Fruit fly (Drosophila melanogaster) whole organism, wandering third instar larva: ENCODE measurements around the gene Gr94a.

ENCODE experiments used
- Abd-B ChIP-seq: fragments of >200 bp; optimal IDR thresholded peaks from 2 replicates; lab custom pipeline; 2017; ENCODE audit warnings: missing biosample characterization, missing genetic modification characterization
- CG32264 ChIP-seq: fragments of 200-800 bp; sonication (Bioruptor generic); optimal IDR thresholded peaks from 2 replicates; lab custom pipeline; 2016; ENCODE audit warnings: missing biosample characterization, missing genetic modification characterization
- CG9705 ChIP-seq: fragments of 200-800 bp; sonication (Bioruptor generic); optimal IDR thresholded peaks from 2 replicates; lab custom pipeline; 2018; ENCODE audit warnings: missing biosample characterization, mild to moderate bottlenecking, missing genetic modification characterization
- CrebA ChIP-seq: fragments of 200-800 bp; sonication (Bioruptor generic); optimal IDR thresholded peaks from 2 replicates; lab custom pipeline; 2016; ENCODE audit warnings: missing biosample characterization, mild to moderate bottlenecking, missing genetic modification characterization, borderline replicate concordance
- Dfd ChIP-seq: fragments of >200 bp; optimal IDR thresholded peaks from 2 replicates; lab custom pipeline; 2017; ENCODE audit warnings: missing biosample characterization, missing genetic modification characterization
- Dif ChIP-seq: fragments of 200-275, 200-300 bp; sonication (Bioruptor generic); optimal IDR thresholded peaks from 2 replicates; lab custom pipeline; 2018; ENCODE audit warnings: missing biosample characterization, missing genetic modification characterization; ENCODE audit not compliant: partially characterized antibody
- GATAd ChIP-seq: sonication (Bioruptor generic); optimal IDR thresholded peaks from 2 replicates; lab custom pipeline; 2016; ENCODE audit warnings: missing biosample characterization, missing genetic modification characterization
- HLH106 ChIP-seq: fragments of 200-800 bp; optimal IDR thresholded peaks from 3 replicates; lab custom pipeline; 2019; ENCODE audit warnings: missing biosample characterization, mild to moderate bottlenecking, missing genetic modification characterization, moderate library complexity
- Hnf4 ChIP-seq: fragments of 200-800 bp; sonication (Bioruptor generic); optimal IDR thresholded peaks from 2 replicates; lab custom pipeline; 2016; ENCODE audit warnings: missing biosample characterization, mild to moderate bottlenecking, missing genetic modification characterization
- Hr78 ChIP-seq: fragments of >200 bp; optimal IDR thresholded peaks from 2 replicates; lab custom pipeline; 2017; ENCODE audit warnings: missing biosample characterization, missing genetic modification characterization
- Jra ChIP-seq: sonication (Bioruptor generic); optimal IDR thresholded peaks from 2 replicates; lab custom pipeline; 2016; ENCODE audit warnings: missing biosample characterization, missing genetic modification characterization
- Mio ChIP-seq: sonication (Bioruptor generic); optimal IDR thresholded peaks from 2 replicates; lab custom pipeline; 2016; ENCODE audit warnings: missing biosample characterization, missing genetic modification characterization
- Myc ChIP-seq: fragments of >200 bp; optimal IDR thresholded peaks from 2 replicates; lab custom pipeline; 2017
- N ChIP-seq: fragments of >200 bp; optimal IDR thresholded peaks from 2 replicates; lab custom pipeline; 2018; ENCODE audit warnings: missing biosample characterization, missing external identifiers, missing genetic modification characterization
- OdsH ChIP-seq: fragments of 200-800 bp; sonication (Bioruptor generic); optimal IDR thresholded peaks from 2 replicates; lab custom pipeline; 2016; ENCODE audit warnings: missing biosample characterization, mild to moderate bottlenecking, missing genetic modification characterization
- Rel ChIP-seq, 2 experiments: fragments of 200-800 bp; sonication (Bioruptor generic) in 1 of 2; optimal IDR thresholded peaks; 2 replicates in 1 of 2; 3 replicates in 1 of 2; lab custom pipeline; 2016 to 2019; ENCODE audit warnings: mild to moderate bottlenecking in 2 of 2, missing biosample characterization in 2 of 2, missing genetic modification characterization in 2 of 2, moderate library complexity in 1 of 2
- Sp1 ChIP-seq: fragments of 200-800 bp; sonication (Bioruptor generic); optimal IDR thresholded peaks from 3 replicates; lab custom pipeline; 2019; ENCODE audit warnings: missing biosample characterization, mild to moderate bottlenecking, missing genetic modification characterization, moderate library complexity
- Vsx2 ChIP-seq: fragments of 200-300, 225-300 bp; sonication (Bioruptor generic); optimal IDR thresholded peaks from 2 replicates; lab custom pipeline; 2018; ENCODE audit warnings: missing biosample characterization, missing genetic modification characterization; ENCODE audit not compliant: partially characterized antibody
- br ChIP-seq: fragments of 200-800 bp; sonication (Bioruptor generic); optimal IDR thresholded peaks from 2 replicates; lab custom pipeline; 2016; ENCODE audit warnings: missing biosample characterization, missing genetic modification characterization
- brk ChIP-seq: fragments of 200-800 bp; sonication (Bioruptor generic); optimal IDR thresholded peaks from 2 replicates; lab custom pipeline; 2016; ENCODE audit warnings: missing biosample characterization, mild to moderate bottlenecking, missing genetic modification characterization
- dl ChIP-seq, 2 experiments: fragments of 175-275, 200-275 bp in 1 of 2; fragments of 200-275 bp in 1 of 2; sonication (Bioruptor generic); optimal IDR thresholded peaks; lab custom pipeline; 2018; ENCODE audit warnings: mild to moderate bottlenecking in 2 of 2, missing biosample characterization in 2 of 2, missing genetic modification characterization in 2 of 2, moderate library complexity in 2 of 2; ENCODE audit not compliant: partially characterized antibody in 2 of 2, insufficient read depth in 1 of 2
- dmrt93B ChIP-seq: fragments of 200-800 bp; sonication (Bioruptor generic); optimal IDR thresholded peaks from 2 replicates; lab custom pipeline; 2018; ENCODE audit warnings: missing biosample characterization, mild to moderate bottlenecking, missing genetic modification characterization
- dsf ChIP-seq: sonication (Bioruptor generic); optimal IDR thresholded peaks from 2 replicates; lab custom pipeline; 2016; ENCODE audit warnings: missing biosample characterization, missing genetic modification characterization, borderline replicate concordance
- ey ChIP-seq: fragments of 200-800 bp; sonication (Bioruptor generic); optimal IDR thresholded peaks from 2 replicates; lab custom pipeline; 2016; ENCODE audit warnings: missing biosample characterization, missing genetic modification characterization
- foxo ChIP-seq, 2 experiments: fragments of 200-800 bp; sonication (Bioruptor generic); optimal IDR thresholded peaks; 2 replicates in 1 of 2; 3 replicates in 1 of 2; lab custom pipeline; 2016 to 2017; ENCODE audit warnings: missing biosample characterization in 2 of 2, missing genetic modification characterization in 2 of 2
- fru ChIP-seq: fragments of 200-800 bp; sonication (Bioruptor generic); optimal IDR thresholded peaks from 3 replicates; lab custom pipeline; 2016; ENCODE audit warnings: missing biosample characterization, mild to moderate bottlenecking, missing genetic modification characterization
- h ChIP-seq: fragments of 200-800 bp; sonication (Bioruptor generic); optimal IDR thresholded peaks from 3 replicates; lab custom pipeline; 2016; ENCODE audit warnings: missing biosample characterization, mild to moderate bottlenecking, missing genetic modification characterization
- jim ChIP-seq: fragments of 175-275, 200-325 bp; sonication (Bioruptor generic); optimal IDR thresholded peaks from 2 replicates; lab custom pipeline; 2016; ENCODE audit warnings: missing biosample characterization, mild to moderate bottlenecking, missing genetic modification characterization
- lola ChIP-seq: fragments of >200 bp; optimal IDR thresholded peaks from 2 replicates; lab custom pipeline; 2017; ENCODE audit warnings: missing biosample characterization, missing genetic modification characterization
- psq ChIP-seq: fragments of 200-800 bp; sonication (Bioruptor generic); optimal IDR thresholded peaks from 3 replicates; lab custom pipeline; 2017; ENCODE audit warnings: missing biosample characterization, mild to moderate bottlenecking, missing genetic modification characterization, moderate library complexity
- rgr ChIP-seq: fragments of 200-800 bp; sonication (Bioruptor generic); optimal IDR thresholded peaks from 3 replicates; lab custom pipeline; 2016; ENCODE audit warnings: missing biosample characterization, mild to moderate bottlenecking, missing genetic modification characterization
- sage ChIP-seq: fragments of 200-800 bp; sonication (Bioruptor generic); optimal IDR thresholded peaks from 2 replicates; lab custom pipeline; 2016; ENCODE audit warnings: missing biosample characterization, mild to moderate bottlenecking, missing genetic modification characterization
- sv ChIP-seq: fragments of 200-800 bp; sonication (Bioruptor generic); optimal IDR thresholded peaks from 3 replicates; lab custom pipeline; 2016; ENCODE audit warnings: missing biosample characterization, missing genetic modification characterization
- tai ChIP-seq: sonication (Bioruptor generic); optimal IDR thresholded peaks from 2 replicates; lab custom pipeline; 2016; ENCODE audit warnings: missing biosample characterization, missing genetic modification characterization
- usp ChIP-seq: fragments of >200 bp; optimal IDR thresholded peaks from 2 replicates; lab custom pipeline; 2017; ENCODE audit warnings: missing biosample characterization, missing genetic modification characterization
- woc ChIP-seq: sonication (Bioruptor generic); optimal IDR thresholded peaks from 2 replicates; lab custom pipeline; 2016; ENCODE audit warnings: missing biosample characterization, mild to moderate bottlenecking, missing genetic modification characterization

Gr94a gene

dm6 chr3R:23056753-23057152 is 5.3 kb downstream of the Gr94a start:
- no peak for TF ChIP-seq N (GFP tag; lab: Kevin White, UChicago)
- TF ChIP-seq Rel (GFP tag; optimal IDR thresholded peaks at IDR 0.05; lab: Kevin White, UChicago), result no peak
- peak; percentile 30 for TF ChIP-seq Rel (tag; optimal IDR thresholded peaks at IDR 0.05; lab: Kevin White, UChicago)
- TF ChIP-seq dsf (GFP tag; lab: Kevin White, UChicago), result no peak

dm6 chr3R:23057390-23057789 is 5.9 kb downstream of the Gr94a start:
- TF ChIP-seq Dif (GFP tag; lab: Kevin White, UChicago), result peak; percentile 17
- TF ChIP-seq HLH106, result no peak

- no peak for TF ChIP-seq psq (GFP tag; lab: Kevin White, UChicago)
- TF ChIP-seq ey (GFP tag; lab: Kevin White, UChicago), result no peak
- no peak for TF ChIP-seq OdsH (GFP tag; lab: Kevin White, UChicago)
- no peak for TF ChIP-seq lola (GFP tag; lab: Kevin White, UChicago)
- TF ChIP-seq GATAd (GFP tag; lab: Kevin White, UChicago), result no peak
- no peak for TF ChIP-seq Jra (GFP tag; lab: Kevin White, UChicago)
- no peak for TF ChIP-seq br (GFP tag; lab: Kevin White, UChicago)
- TF ChIP-seq Hnf4 (GFP tag; lab: Kevin White, UChicago), result no peak
- no peak for TF ChIP-seq Myc (lab: Kevin White, UChicago)
- TF ChIP-seq sv (GFP tag; lab: Kevin White, UChicago), result no peak
- TF ChIP-seq foxo (GFP tag; optimal IDR thresholded peaks at IDR 0.05; lab: Kevin White, UChicago), result no peak
- no peak for TF ChIP-seq Vsx2 (GFP tag; lab: Kevin White, UChicago)
- no peak for TF ChIP-seq HLH106
- TF ChIP-seq Mio (GFP tag; lab: Kevin White, UChicago), result no peak
- TF ChIP-seq Abd-B, result no peak
Observed at dm6 chr3R:23058858-23059257, 7.4 kb downstream of the Gr94a start, which contains the start of gene Ctns. Gene Ctns, minus strand, starts transcription at chr3R:23058958.

dm6 chr3R:23060166-23060565 is 8.7 kb downstream of the Gr94a start:
- no peak for TF ChIP-seq foxo (GFP tag; optimal IDR thresholded peaks at IDR 0.05; lab: Kevin White, UChicago)
- TF ChIP-seq Dfd, result no peak
- TF ChIP-seq CG32264 (GFP tag; lab: Kevin White, UChicago), result no peak
- no peak for TF ChIP-seq dsf (GFP tag; lab: Kevin White, UChicago)
- TF ChIP-seq Myc (lab: Kevin White, UChicago), result no peak
- TF ChIP-seq h (GFP tag; lab: Kevin White, UChicago), result no peak
- no peak for TF ChIP-seq woc
- no peak for TF ChIP-seq usp (GFP tag; lab: Kevin White, UChicago)
- TF ChIP-seq Jra (GFP tag; lab: Kevin White, UChicago), result no peak
- no peak for TF ChIP-seq Hnf4 (GFP tag; lab: Kevin White, UChicago)

dm6 chr3R:23061209-23061608 is 9.7 kb downstream of the Gr94a start, which contains the start of the genes sav and Ublcp1:
Gene sav, minus strand, starts transcription at chr3R:23061304.
Gene Ublcp1, plus strand, starts transcription at chr3R:23061493.
- TF ChIP-seq sv (GFP tag; lab: Kevin White, UChicago) (no peak), fru (GFP tag; lab: Kevin White, UChicago) (no peak), N (GFP tag; lab: Kevin White, UChicago) (no peak), Sp1 (GFP tag; lab: Kevin White, UChicago) (no peak), sage (peak; percentile 10), Dfd (no peak), woc (no peak), rgr (GFP tag; lab: Kevin White, UChicago) (peak; percentile 35), foxo (GFP tag; optimal IDR thresholded peaks at IDR 0.05; lab: Kevin White, UChicago) (peak in 1 of 2 experiments; percentile 24), CG9705 (no peak), lola (GFP tag; lab: Kevin White, UChicago) (no peak), HLH106 (no peak), dmrt93B (no peak), CG32264 (GFP tag; lab: Kevin White, UChicago) (no peak), ey (GFP tag; lab: Kevin White, UChicago) (no peak), Mio (GFP tag; lab: Kevin White, UChicago) (no peak), Dif (GFP tag; lab: Kevin White, UChicago) (no peak), tai (GFP tag; lab: Kevin White, UChicago) (no peak), dl (GFP tag; optimal IDR thresholded peaks at IDR 0.05; lab: Kevin White, UChicago; ENCODE audit: insufficient read depth in 1 of 2, partially characterized antibody in 2 of 2) (no peak), OdsH (GFP tag; lab: Kevin White, UChicago) (no peak), Hnf4 (GFP tag; lab: Kevin White, UChicago) (no peak), h (GFP tag; lab: Kevin White, UChicago) (peak; percentile 24), Abd-B (no peak), psq (GFP tag; lab: Kevin White, UChicago) (peak; percentile 13), br (GFP tag; lab: Kevin White, UChicago) (no peak), jim (GFP tag; lab: Kevin White, UChicago) (no peak), CrebA (no peak), usp (GFP tag; lab: Kevin White, UChicago) (no peak), brk (GFP tag; lab: Kevin White, UChicago) (no peak), Hr78 (GFP tag; lab: Kevin White, UChicago) (no peak), Jra (GFP tag; lab: Kevin White, UChicago) (no peak), GATAd (GFP tag; lab: Kevin White, UChicago) (no peak), Rel (GFP tag; optimal IDR thresholded peaks at IDR 0.05; lab: Kevin White, UChicago) (no peak), Rel (tag; optimal IDR thresholded peaks at IDR 0.05; lab: Kevin White, UChicago) (peak; percentile 59), Vsx2 (GFP tag; lab: Kevin White, UChicago) (no peak), Myc (lab: Kevin White, UChicago) (no peak)
